Worm (Caenorhabditis elegans) whole organism, L4/young adult: ENCODE data around the gene hrg-7.

Experiments
- W03F9.2 ChIP-seq: fragments of 150-350 bp; optimal IDR thresholded peaks from 2 replicates; lab custom pipeline; 2014; ENCODE audit warnings: missing biosample characterization, missing genetic modification characterization
- him-1 ChIP-seq: sonication (generic microtip); optimal IDR thresholded peaks from 2 replicates; lab custom pipeline; 2016; ENCODE audit warnings: missing genotype, missing genetic modification reagents, missing genetic modification characterization, missing compliant biosample characterization

- TF ChIP-seq W03F9.2 (tag; lab: Kevin White, UChicago): no peak
- no peak for TF ChIP-seq him-1 (tag; lab: Kevin White, UChicago)
Observed at ce11 chrV:12695968-12696367, 45.9 kb upstream of the hrg-7 start, which contains the start of gene K10C8.4.
